Worm (Caenorhabditis elegans) whole organism, L4 larva: Measurements from ENCODE around the gene mig-22.

Source experiments
- D1046.2 ChIP-seq: fragments of 200-800 bp; sonication (Bioruptor generic); IDR thresholded peaks from 2 replicates; pipeline ENCODE4 v1.3.6; 2022; ENCODE audit warnings: missing genetic modification characterization, missing compliant biosample characterization
- Y105C5A.15 ChIP-seq: fragments of 200-800 bp; sonication (Bioruptor generic); IDR thresholded peaks from 2 replicates; pipeline ENCODE4 v1.3.6; 2022; ENCODE audit warnings: missing genetic modification characterization, missing compliant biosample characterization
- ama-1 ChIP-seq: fragments of 150-350 bp; optimal IDR thresholded peaks from 2 replicates; lab custom pipeline; 2014; ENCODE audit warnings: inconsistent platforms, mixed read lengths
- dmd-6 ChIP-seq: fragments of 200-800 bp; sonication (Bioruptor generic); IDR thresholded peaks from 2 replicates; pipeline ENCODE4 v1.3.6; 2022; ENCODE audit warnings: missing genetic modification reagents, missing genetic modification characterization, missing compliant biosample characterization
- fos-1 ChIP-seq: fragments of 150-350 bp; optimal IDR thresholded peaks from 2 replicates; lab custom pipeline; 2014; ENCODE audit warnings: missing biosample characterization, missing genetic modification characterization
- hif-1 ChIP-seq, 2 experiments: sonication (generic microtip); optimal IDR thresholded peaks; 2 replicates each; lab custom pipeline; 2016 to 2017; ENCODE audit warnings: missing compliant biosample characterization in 2 of 2, missing genetic modification characterization in 2 of 2, missing genetic modification reagents in 2 of 2, missing genotype in 2 of 2, mild to moderate bottlenecking in 1 of 2
- jun-1 ChIP-seq: fragments of 150-350 bp; optimal IDR thresholded peaks from 2 replicates; lab custom pipeline; 2014; ENCODE audit warnings: missing biosample characterization, missing genetic modification reagents, missing genetic modification characterization
- lin-13 ChIP-seq: fragments of 150-350 bp; optimal IDR thresholded peaks from 2 replicates; lab custom pipeline; 2014; ENCODE audit warnings: missing biosample characterization, missing genetic modification reagents, missing genetic modification characterization
- mdl-1 ChIP-seq, 2 experiments: fragments of 150-350 bp in 1 of 2; sonication (generic microtip) in 1 of 2; optimal IDR thresholded peaks; 2 replicates each; lab custom pipeline; 2014 to 2017; ENCODE audit warnings: missing biosample characterization in 2 of 2, missing genetic modification characterization in 2 of 2
- mes-2 ChIP-seq: sonication (generic microtip); optimal IDR thresholded peaks from 2 replicates; lab custom pipeline; 2016; ENCODE audit warnings: missing genotype, mild to moderate bottlenecking, missing genetic modification characterization, missing compliant biosample characterization; ENCODE audit not compliant: poor library complexity, severe bottlenecking
- mxl-2 ChIP-seq: fragments of 200-800 bp; sonication (Bioruptor generic); conservative IDR thresholded peaks from 2 replicates; pipeline ENCODE4 v1.3.6; 2022; ENCODE audit warnings: missing genetic modification reagents, missing genetic modification characterization, missing compliant biosample characterization
- skn-1 ChIP-seq: fragments of 150-350 bp; optimal IDR thresholded peaks from 2 replicates; lab custom pipeline; 2014; ENCODE audit warnings: missing biosample characterization, missing genetic modification characterization
- unc-62 ChIP-seq, 3 experiments: fragments of 150-350 bp in 1 of 3; sonication (generic microtip); optimal IDR thresholded peaks in 2 of 3; peaks in 1 of 3; 1 replicate in 1 of 3; 2 replicates in 2 of 3; lab custom pipeline; 2014 to 2017; ENCODE audit warnings: missing biosample characterization in 3 of 3, missing genetic modification characterization in 3 of 3, missing genetic modification reagents in 3 of 3, missing genotype in 1 of 3
- zip-2 ChIP-seq: fragments of 150-350 bp; optimal IDR thresholded peaks from 2 replicates; lab custom pipeline; 2014; ENCODE audit warnings: missing biosample characterization, missing genetic modification characterization

- TF ChIP-seq lin-13 (GFP tag; lab: Kevin White, UChicago) (no peak), mdl-1 (tag; optimal IDR thresholded peaks at IDR 0.05; lab: Kevin White, UChicago) (no peak), dmd-6 (no peak), zip-2 (tag; lab: Kevin White, UChicago) (no peak), ama-1 (no peak), D1046.2 (GFP tag; lab: Robert Waterston, UW) (no peak), skn-1 (no peak), hif-1 (tag; optimal IDR thresholded peaks at IDR 0.05; lab: Kevin White, UChicago) (no peak), mxl-2 (no peak), jun-1 (tag; lab: Kevin White, UChicago) (no peak), Y105C5A.15 (GFP tag; lab: Robert Waterston, UW) (no peak), unc-62 (GFP tag; optimal IDR thresholded peaks at IDR 0.05 in 1 of 2; lab: Kevin White, UChicago) (peak in 1 of 2 experiments; percentile 69), unc-62 (tag; optimal IDR thresholded peaks at IDR 0.05; lab: Kevin White, UChicago) (no peak), mes-2 (tag; lab: Kevin White, UChicago) (no peak), fos-1 (no peak)
Measured at ce11 chrIII:8792251-8792650, 25.1 kb upstream of the mig-22 start, which contains the start of gene ztf-1.
